Fruit fly (Drosophila melanogaster) whole organism, embryonic: Measurements from ENCODE around the gene CG11700.

Experiments
- ATbp ChIP-seq: fragments of 200-800 bp; sonication (Bioruptor generic); optimal IDR thresholded peaks from 2 replicates; lab custom pipeline; 2017; ENCODE audit warnings: missing biosample characterization, mild to moderate bottlenecking, missing genetic modification characterization, missing genetic modification reagents
- Antp ChIP-seq: fragments of 200-800 bp; sonication (Bioruptor generic); optimal IDR thresholded peaks from 3 replicates; lab custom pipeline; 2016; ENCODE audit warnings: missing biosample characterization, missing genetic modification characterization
- CG1024 ChIP-seq: fragments of 200-800 bp; sonication (Bioruptor generic); IDR thresholded peaks from 2 replicates; pipeline ENCODE4 v1.3.6; 2022; ENCODE audit warnings: missing biosample characterization, missing genetic modification characterization
- CG10267 ChIP-seq: fragments of 200-800 bp; sonication (Bioruptor generic); optimal IDR thresholded peaks from 2 replicates; lab custom pipeline; 2018; ENCODE audit warnings: missing biosample characterization, mild to moderate bottlenecking, missing genetic modification characterization, moderate library complexity
- CG10366 ChIP-seq: fragments of 200-800 bp; sonication (Bioruptor generic); IDR thresholded peaks from 2 replicates; pipeline ENCODE4 v1.3.6; 2022; ENCODE audit warnings: missing biosample characterization, missing genetic modification characterization
- CG12219 ChIP-seq: fragments of 200-800 bp; sonication (Bioruptor generic); optimal IDR thresholded peaks from 3 replicates; lab custom pipeline; 2018; ENCODE audit warnings: missing biosample characterization, mild to moderate bottlenecking, missing genetic modification characterization
- CG12236 ChIP-seq: fragments of 200-800 bp; sonication (Bioruptor generic); optimal IDR thresholded peaks from 2 replicates; lab custom pipeline; 2016; ENCODE audit warnings: missing biosample characterization, missing genetic modification characterization
- CG12391 ChIP-seq: fragments of 200-800 bp; sonication (Bioruptor generic); optimal IDR thresholded peaks from 3 replicates; lab custom pipeline; 2018; ENCODE audit warnings: missing biosample characterization, mild to moderate bottlenecking, missing genetic modification characterization, moderate library complexity
- CG13424 ChIP-seq: fragments of 200-800 bp; sonication (Bioruptor generic); optimal IDR thresholded peaks from 2 replicates; lab custom pipeline; 2019; ENCODE audit warnings: missing biosample characterization, mild to moderate bottlenecking, missing genetic modification characterization, moderate library complexity
- CG1529 ChIP-seq: fragments of 200-800 bp; sonication (Bioruptor generic); optimal IDR thresholded peaks from 3 replicates; lab custom pipeline; 2018; ENCODE audit warnings: missing biosample characterization, missing genetic modification characterization
- CG17328 ChIP-seq: fragments of 200-800 bp; sonication (Bioruptor generic); IDR thresholded peaks from 2 replicates; pipeline ENCODE4 v1.3.6; 2022; ENCODE audit warnings: missing biosample characterization, missing genetic modification characterization
- CG17361 ChIP-seq: fragments of 200-800 bp; sonication (Bioruptor generic); IDR thresholded peaks from 3 replicates; pipeline ENCODE4 v1.3.6; 2022; ENCODE audit warnings: missing biosample characterization, missing genetic modification characterization
- CG18764 ChIP-seq: fragments of 200-800 bp; sonication (Bioruptor generic); optimal IDR thresholded peaks from 3 replicates; lab custom pipeline; 2016; ENCODE audit warnings: missing biosample characterization, missing genetic modification characterization
- CG30431 ChIP-seq: fragments of 200-800 bp; sonication (Bioruptor generic); optimal IDR thresholded peaks from 2 replicates; lab custom pipeline; 2017; ENCODE audit warnings: missing biosample characterization, missing genetic modification characterization
- CG4730 ChIP-seq: fragments of 200-800 bp; sonication (Bioruptor generic); IDR thresholded peaks from 2 replicates; pipeline ENCODE4 v1.3.6; 2022; ENCODE audit warnings: missing biosample characterization, missing genetic modification characterization
- CG5245 ChIP-seq: fragments of 200-800 bp; sonication (Bioruptor generic); optimal IDR thresholded peaks from 3 replicates; lab custom pipeline; 2016; ENCODE audit warnings: missing biosample characterization, missing genetic modification characterization
- CG6689 ChIP-seq: fragments of 200-800 bp; sonication (Bioruptor generic); IDR thresholded peaks from 2 replicates; pipeline ENCODE4 v1.3.6; 2022; ENCODE audit warnings: missing biosample characterization, missing genetic modification characterization
- CG7987 ChIP-seq: fragments of 200-800 bp; sonication (Bioruptor generic); optimal IDR thresholded peaks from 2 replicates; lab custom pipeline; 2018; ENCODE audit warnings: missing biosample characterization, mild to moderate bottlenecking, missing genetic modification characterization, moderate library complexity
- CG8924 ChIP-seq: fragments of 200-800 bp; optimal IDR thresholded peaks from 3 replicates; lab custom pipeline; 2019; ENCODE audit warnings: missing biosample characterization, mild to moderate bottlenecking, missing genetic modification characterization, moderate library complexity
- CG9437 ChIP-seq: fragments of 200-800 bp; sonication (Bioruptor generic); optimal IDR thresholded peaks from 2 replicates; lab custom pipeline; 2018; ENCODE audit warnings: missing biosample characterization, mild to moderate bottlenecking, missing genetic modification characterization
- D19A ChIP-seq: fragments of 200-800 bp; optimal IDR thresholded peaks from 3 replicates; lab custom pipeline; 2019; ENCODE audit warnings: missing biosample characterization, mild to moderate bottlenecking, missing genetic modification characterization, moderate library complexity
- Dll ChIP-seq: fragments of 200-800 bp; sonication (Bioruptor generic); IDR thresholded peaks from 4 replicates; pipeline ENCODE4 v1.3.6; 2022; ENCODE audit warnings: missing biosample characterization, missing genetic modification characterization; ENCODE audit not compliant: partially characterized antibody
- Dref ChIP-seq: fragments of 200-800 bp; sonication (Bioruptor generic); IDR thresholded peaks from 2 replicates; pipeline ENCODE4 v1.3.6; 2022; ENCODE audit warnings: missing biosample characterization, missing genetic modification characterization
- Eip74EF ChIP-seq, 2 experiments: fragments of 200-800 bp in 1 of 2; fragments of >200 bp in 1 of 2; sonication (Bioruptor generic) in 1 of 2; optimal IDR thresholded peaks; 2 replicates each; lab custom pipeline; 2017 to 2019; ENCODE audit warnings: missing biosample characterization in 2 of 2, missing genetic modification characterization in 2 of 2, mild to moderate bottlenecking in 1 of 2, moderate library complexity in 1 of 2
- Elba2 ChIP-seq: fragments of 200-800 bp; sonication (Bioruptor generic); optimal IDR thresholded peaks from 3 replicates; lab custom pipeline; 2016; ENCODE audit warnings: missing biosample characterization, missing genetic modification characterization
- Fer2 ChIP-seq: fragments of 200-800 bp; sonication (Bioruptor generic); optimal IDR thresholded peaks from 2 replicates; lab custom pipeline; 2018; ENCODE audit warnings: missing biosample characterization, mild to moderate bottlenecking, missing genetic modification characterization, moderate library complexity
- Gug ChIP-seq: fragments of 200-800 bp; sonication (Bioruptor generic); IDR thresholded peaks from 4 replicates; pipeline ENCODE4 v1.3.6; 2022; ENCODE audit warnings: missing biosample characterization, missing genetic modification characterization
- HLH3B ChIP-seq: fragments of 200-800 bp; sonication (Bioruptor generic); IDR thresholded peaks from 2 replicates; pipeline ENCODE4 v1.3.6; 2022; ENCODE audit warnings: missing biosample characterization, missing genetic modification characterization
- HmgD ChIP-seq: fragments of 200-800 bp; sonication (Bioruptor generic); optimal IDR thresholded peaks from 3 replicates; lab custom pipeline; 2016; ENCODE audit warnings: missing biosample characterization, missing genetic modification characterization
- Hmx ChIP-seq: fragments of 200-800 bp; sonication (Bioruptor generic); optimal IDR thresholded peaks from 2 replicates; lab custom pipeline; 2016; ENCODE audit warnings: missing biosample characterization, missing genetic modification characterization
- Kr ChIP-seq: fragments of 200-800 bp; sonication (Bioruptor generic); optimal IDR thresholded peaks from 2 replicates; lab custom pipeline; 2017; ENCODE audit warnings: missing biosample characterization, mild to moderate bottlenecking, missing genetic modification characterization
- NfI ChIP-seq: fragments of 200-800 bp; sonication (Bioruptor generic); optimal IDR thresholded peaks from 3 replicates; lab custom pipeline; 2018; ENCODE audit warnings: missing biosample characterization, mild to moderate bottlenecking, missing genetic modification characterization, moderate library complexity
- Scr ChIP-seq: fragments of 200-800 bp; sonication (Bioruptor generic); IDR thresholded peaks from 2 replicates; pipeline ENCODE4 v1.3.6; 2022; ENCODE audit warnings: missing biosample characterization, missing genetic modification characterization; ENCODE audit not compliant: partially characterized antibody
- Six4 ChIP-seq: fragments of 200-800 bp; sonication (Bioruptor generic); optimal IDR thresholded peaks from 2 replicates; lab custom pipeline; 2016; ENCODE audit warnings: missing biosample characterization, missing genetic modification characterization
- al ChIP-seq: fragments of 200-800 bp; sonication (Bioruptor generic); IDR thresholded peaks from 2 replicates; pipeline ENCODE4 v1.3.6; 2022; ENCODE audit warnings: missing biosample characterization, missing genetic modification characterization
- cato ChIP-seq: fragments of 200-800 bp; sonication (Bioruptor generic); optimal IDR thresholded peaks from 2 replicates; lab custom pipeline; 2016; ENCODE audit warnings: missing biosample characterization, missing genetic modification characterization, borderline replicate concordance
- cg ChIP-seq: fragments of 200-800 bp; sonication (Bioruptor generic); optimal IDR thresholded peaks from 3 replicates; lab custom pipeline; 2019; ENCODE audit warnings: missing biosample characterization, mild to moderate bottlenecking, missing genetic modification characterization, moderate library complexity
- danr ChIP-seq: fragments of 200-800 bp; sonication (Bioruptor generic); IDR thresholded peaks from 2 replicates; pipeline ENCODE4 v1.3.6; 2022; ENCODE audit warnings: missing biosample characterization, missing genetic modification characterization
- ftz-f1 ChIP-seq: fragments of 200-800 bp; sonication (Bioruptor generic); optimal IDR thresholded peaks from 2 replicates; lab custom pipeline; 2016; ENCODE audit warnings: missing biosample characterization, missing genetic modification characterization
- gcm ChIP-seq: fragments of 200-800 bp; sonication (Bioruptor generic); optimal IDR thresholded peaks from 2 replicates; lab custom pipeline; 2019; ENCODE audit warnings: missing biosample characterization, mild to moderate bottlenecking, missing genetic modification characterization, moderate library complexity
- gsb-n ChIP-seq: fragments of 200-800 bp; sonication (Bioruptor generic); optimal IDR thresholded peaks from 3 replicates; lab custom pipeline; 2018; ENCODE audit warnings: missing biosample characterization, mild to moderate bottlenecking, missing genetic modification characterization
- her ChIP-seq: fragments of 200-800 bp; sonication (Bioruptor generic); optimal IDR thresholded peaks from 2 replicates; lab custom pipeline; 2016; ENCODE audit warnings: missing biosample characterization, missing genetic modification characterization
- luna ChIP-seq: fragments of 200-800 bp; sonication (Bioruptor generic); optimal IDR thresholded peaks from 2 replicates; lab custom pipeline; 2016; ENCODE audit warnings: missing biosample characterization, missing genetic modification characterization
- nom ChIP-seq: fragments of 200-800 bp; sonication (Bioruptor generic); optimal IDR thresholded peaks from 2 replicates; lab custom pipeline; 2017; ENCODE audit warnings: missing biosample characterization, missing genetic modification characterization, mild to moderate bottlenecking, moderate library complexity, missing genetic modification reagents
- phol ChIP-seq: fragments of 200-800 bp; sonication (Bioruptor generic); optimal IDR thresholded peaks from 3 replicates; lab custom pipeline; 2018; ENCODE audit warnings: missing biosample characterization, mild to moderate bottlenecking, missing genetic modification characterization, moderate library complexity
- pum ChIP-seq: fragments of 200-800 bp; sonication (Bioruptor generic); optimal IDR thresholded peaks from 2 replicates; lab custom pipeline; 2016; ENCODE audit warnings: missing biosample characterization, missing genetic modification characterization
- pzg ChIP-seq: fragments of 200-800 bp; sonication (Bioruptor generic); optimal IDR thresholded peaks from 3 replicates; lab custom pipeline; 2018; ENCODE audit warnings: missing biosample characterization, mild to moderate bottlenecking, missing genetic modification characterization, moderate library complexity
- scrt ChIP-seq: fragments of 200-800 bp; sonication (Bioruptor generic); optimal IDR thresholded peaks from 2 replicates; lab custom pipeline; 2018; ENCODE audit warnings: missing biosample characterization, mild to moderate bottlenecking, missing genetic modification characterization, moderate library complexity
- tll ChIP-seq, 2 experiments: fragments of 200-800 bp in 1 of 2; fragments of >200 bp in 1 of 2; sonication (Bioruptor generic) in 1 of 2; optimal IDR thresholded peaks; 2 replicates each; lab custom pipeline; 2017 to 2019; ENCODE audit warnings: missing biosample characterization in 2 of 2, missing genetic modification characterization in 2 of 2, mild to moderate bottlenecking in 1 of 2, moderate library complexity in 1 of 2
- toy ChIP-seq: fragments of 200-800 bp; sonication (Bioruptor generic); IDR thresholded peaks from 2 replicates; pipeline ENCODE4 v1.3.6; 2022; ENCODE audit warnings: missing biosample characterization, missing genetic modification characterization

The CG11700 gene

dm6 chrX:6255414-6255915, 27.9 kb downstream of the CG11700 start, which contains the start of the genes Rbcn-3A and Spx (continued):
- peak; percentile 21 for TF ChIP-seq D19A
- TF ChIP-seq cato (GFP tag; lab: Kevin White, UChicago): no peak
- TF ChIP-seq CG12236 (GFP tag; lab: Kevin White, UChicago): no peak
- TF ChIP-seq CG8924: peak; percentile 52
- TF ChIP-seq CG10267 (tag; lab: Kevin White, UChicago): peak; percentile 39
- peak; percentile 29; the same call in 1 of the 2 replicates for TF ChIP-seq CG17328 (GFP tag; lab: Robert Waterston, UW)
- peak; percentile 94 for TF ChIP-seq Scr (GFP tag; lab: Robert Waterston, UW)
- no peak for TF ChIP-seq ATbp (GFP tag; lab: Kevin White, UChicago)
- no peak for TF ChIP-seq CG30431 (GFP tag; lab: Kevin White, UChicago)
- peak; percentile 94 for TF ChIP-seq Dll (GFP tag; lab: Robert Waterston, UW)
- TF ChIP-seq NfI (GFP tag; lab: Kevin White, UChicago): peak; percentile 48
- TF ChIP-seq Fer2 (tag; lab: Kevin White, UChicago): no peak
- TF ChIP-seq tll (GFP tag; optimal IDR thresholded peaks at IDR 0.05; lab: Kevin White, UChicago): no peak
- peak; percentile 42 for TF ChIP-seq pzg (GFP tag; lab: Kevin White, UChicago)
- no peak for TF ChIP-seq luna (GFP tag; lab: Kevin White, UChicago)
- TF ChIP-seq Six4 (GFP tag; lab: Kevin White, UChicago): no peak
- TF ChIP-seq ftz-f1 (GFP tag; lab: Kevin White, UChicago): no peak
- TF ChIP-seq cg (GFP tag; lab: Kevin White, UChicago): no peak
- TF ChIP-seq scrt (GFP tag; lab: Kevin White, UChicago): no peak
- no peak for TF ChIP-seq Eip74EF (GFP tag; optimal IDR thresholded peaks at IDR 0.05; lab: Kevin White, UChicago)
- no peak for TF ChIP-seq CG12219 (GFP tag; lab: Kevin White, UChicago)
- TF ChIP-seq danr (GFP tag; lab: Robert Waterston, UW): no peak
- no peak for TF ChIP-seq her (GFP tag; lab: Kevin White, UChicago)
- no peak for TF ChIP-seq CG4730 (GFP tag; lab: Robert Waterston, UW)
- no peak for TF ChIP-seq CG7987
- TF ChIP-seq CG18764 (GFP tag; lab: Kevin White, UChicago): peak; percentile 0
- no peak for TF ChIP-seq CG6689
- TF ChIP-seq HLH3B (GFP tag; lab: Robert Waterston, UW): no peak
- no peak for TF ChIP-seq Elba2
- no peak for TF ChIP-seq toy
- no peak for TF ChIP-seq nom (GFP tag; lab: Kevin White, UChicago)
- TF ChIP-seq CG12391 (tag; lab: Kevin White, UChicago): peak; percentile 68
- TF ChIP-seq CG9437 (GFP tag; lab: Kevin White, UChicago): no peak
- peak; percentile 55 for TF ChIP-seq CG13424 (tag; lab: Kevin White, UChicago)
- no peak for TF ChIP-seq Kr (GFP tag; lab: Kevin White, UChicago)
- no peak for TF ChIP-seq gsb-n (tag; lab: Kevin White, UChicago)
- TF ChIP-seq phol (tag; lab: Kevin White, UChicago): peak; percentile 33
- no peak for TF ChIP-seq HmgD (GFP tag; lab: Kevin White, UChicago)
- TF ChIP-seq pum (GFP tag; lab: Kevin White, UChicago): no peak
- peak; percentile 23; the same call in 1 of the 2 replicates for TF ChIP-seq al (GFP tag; lab: Robert Waterston, UW)
- TF ChIP-seq CG5245: no peak
- no peak for TF ChIP-seq CG10366 (GFP tag; lab: Robert Waterston, UW)
- TF ChIP-seq gcm (GFP tag; lab: Kevin White, UChicago): peak; percentile 21
- TF ChIP-seq CG17361 (GFP tag; lab: Robert Waterston, UW): peak; percentile 62; the same call in 2 of the 3 replicates
- peak; percentile 77 for TF ChIP-seq Dref (GFP tag; lab: Robert Waterston, UW)
- TF ChIP-seq Antp (GFP tag; lab: Kevin White, UChicago): no peak
- TF ChIP-seq Gug: peak; percentile 39; the same call in 1 of the 4 replicates
- no peak for TF ChIP-seq CG1024
- TF ChIP-seq CG1529 (GFP tag; lab: Kevin White, UChicago): no peak
- no peak for TF ChIP-seq Hmx (GFP tag; lab: Kevin White, UChicago)
